Worm (Caenorhabditis elegans) whole organism, L1 larva: ENCODE results near the gene srlf-23.

ENCODE experiments used
- lsy-2 ChIP-seq, 2 experiments: fragments of 150-350 bp; optimal IDR thresholded peaks; 2 replicates each; lab custom pipeline; 2014; ENCODE audit warnings: missing biosample characterization in 2 of 2, missing genetic modification characterization in 2 of 2
- mdl-1 ChIP-seq, 2 experiments: fragments of 150-350 bp; optimal IDR thresholded peaks; 2 replicates each; lab custom pipeline; 2014 to 2017; ENCODE audit warnings: missing biosample characterization in 2 of 2, missing genetic modification characterization in 2 of 2, inconsistent platforms in 1 of 2
- nhr-11 ChIP-seq: fragments of 150-350 bp; optimal IDR thresholded peaks from 2 replicates; lab custom pipeline; 2014; ENCODE audit warnings: missing biosample characterization, missing genetic modification characterization
- nhr-77 ChIP-seq: fragments of 150-350 bp; optimal IDR thresholded peaks from 2 replicates; lab custom pipeline; 2014; ENCODE audit warnings: missing biosample characterization, missing genetic modification characterization
- tbx-2 ChIP-seq: sonication (generic microtip); optimal IDR thresholded peaks from 2 replicates; lab custom pipeline; 2016; ENCODE audit warnings: missing genetic modification characterization, missing compliant biosample characterization
- xbp-1 ChIP-seq: sonication (generic microtip); optimal IDR thresholded peaks from 2 replicates; lab custom pipeline; 2016; ENCODE audit warnings: missing genetic modification characterization, missing compliant biosample characterization
- ztf-11 ChIP-seq, 2 experiments: sonication (generic microtip); optimal IDR thresholded peaks; 2 replicates each; lab custom pipeline; 2016 to 2017; ENCODE audit warnings: missing genetic modification characterization in 2 of 2, missing biosample characterization in 1 of 2, missing compliant biosample characterization in 1 of 2

DNA sequence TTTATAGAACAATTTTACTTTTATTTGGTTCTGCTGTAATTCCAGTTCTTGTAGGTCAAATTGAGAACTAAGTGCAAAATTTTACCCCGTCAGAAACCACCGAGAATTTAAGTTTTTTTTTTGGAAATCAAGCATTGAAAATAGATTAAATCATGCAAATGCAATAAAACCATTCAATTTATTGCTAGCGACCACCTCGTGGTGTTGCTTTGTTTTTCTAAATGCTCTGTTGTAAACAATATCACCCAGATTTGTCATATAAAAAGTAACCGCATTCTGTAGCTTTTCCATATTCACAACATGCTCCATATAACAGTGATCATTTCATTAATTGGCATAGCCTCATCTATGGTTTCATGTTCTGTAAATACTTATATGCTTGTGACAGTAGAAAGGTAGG lies 43.8 kb downstream of the srlf-23 start, which contains the start of gene srbc-12:
- TF ChIP-seq lsy-2 (tag; optimal IDR thresholded peaks at IDR 0.05; lab: Kevin White, UChicago) (no peak), mdl-1 (tag; optimal IDR thresholded peaks at IDR 0.05; lab: Kevin White, UChicago) (no peak), xbp-1 (tag; lab: Kevin White, UChicago) (no peak), nhr-77 (tag; lab: Kevin White, UChicago) (no peak), nhr-11 (tag; lab: Kevin White, UChicago) (no peak), tbx-2 (tag; lab: Kevin White, UChicago) (no peak), ztf-11 (tag; optimal IDR thresholded peaks at IDR 0.05; lab: Kevin White, UChicago) (no peak)
